Worm (Caenorhabditis elegans) whole organism, late embryonic: ENCODE measurements around the gene klp-13.

Source experiments
- C08G9.2 ChIP-seq: sonication (generic microtip); optimal IDR thresholded peaks from 2 replicates; lab custom pipeline; 2016; ENCODE audit warnings: mild to moderate bottlenecking, missing genetic modification characterization, moderate library complexity, missing compliant biosample characterization
- K02D7.2 ChIP-seq: sonication (generic microtip); optimal IDR thresholded peaks from 2 replicates; lab custom pipeline; 2017; ENCODE audit warnings: mild to moderate bottlenecking, missing genetic modification characterization, missing compliant biosample characterization
- ama-1 ChIP-seq: fragments of 150-350 bp; optimal IDR thresholded peaks from 2 replicates; lab custom pipeline; 2014
- ceh-14 ChIP-seq: sonication (generic microtip); optimal IDR thresholded peaks from 2 replicates; lab custom pipeline; 2016; ENCODE audit warnings: missing genotype, missing genetic modification characterization, missing compliant biosample characterization
- ceh-18 ChIP-seq: sonication (generic microtip); optimal IDR thresholded peaks from 2 replicates; lab custom pipeline; 2016; ENCODE audit warnings: missing genetic modification characterization, missing compliant biosample characterization
- ceh-2 ChIP-seq: sonication (generic microtip); optimal IDR thresholded peaks from 2 replicates; lab custom pipeline; 2016; ENCODE audit warnings: missing genotype, missing genetic modification characterization, missing compliant biosample characterization
- ceh-31 ChIP-seq: sonication (generic microtip); optimal IDR thresholded peaks from 2 replicates; lab custom pipeline; 2016; ENCODE audit warnings: missing genetic modification characterization, missing compliant biosample characterization
- ceh-34 ChIP-seq: sonication (generic microtip); optimal IDR thresholded peaks from 2 replicates; lab custom pipeline; 2016; ENCODE audit warnings: mild to moderate bottlenecking, missing genetic modification characterization, missing compliant biosample characterization
- dmd-4 ChIP-seq: sonication (generic microtip); optimal IDR thresholded peaks from 2 replicates; lab custom pipeline; 2016; ENCODE audit warnings: borderline replicate concordance, missing genetic modification characterization, missing compliant biosample characterization
- elt-2 ChIP-seq: sonication (generic microtip); optimal IDR thresholded peaks from 2 replicates; lab custom pipeline; 2016; ENCODE audit warnings: missing genetic modification reagents, missing genetic modification characterization, missing compliant biosample characterization
- elt-4 ChIP-seq: sonication (generic microtip); optimal IDR thresholded peaks from 2 replicates; lab custom pipeline; 2016; ENCODE audit warnings: missing genetic modification characterization, missing compliant biosample characterization
- fkh-10 ChIP-seq: fragments of 150-350 bp; optimal IDR thresholded peaks from 2 replicates; lab custom pipeline; 2014; ENCODE audit warnings: missing biosample characterization, missing genetic modification reagents, missing genetic modification characterization
- fkh-6 ChIP-seq: sonication (generic microtip); optimal IDR thresholded peaks from 2 replicates; lab custom pipeline; 2016; ENCODE audit warnings: missing genetic modification characterization, missing compliant biosample characterization
- hlh-30 ChIP-seq: sonication (generic microtip); optimal IDR thresholded peaks from 2 replicates; lab custom pipeline; 2017; ENCODE audit warnings: antibody characterized with exemption, missing genetic modification characterization, missing compliant biosample characterization; ENCODE audit not compliant: insufficient read depth
- hlh-6 ChIP-seq: sonication (generic microtip); optimal IDR thresholded peaks from 2 replicates; lab custom pipeline; 2016; ENCODE audit warnings: missing genotype, missing genetic modification characterization, missing compliant biosample characterization
- hlh-8 ChIP-seq: sonication (generic microtip); optimal IDR thresholded peaks from 2 replicates; lab custom pipeline; 2016; ENCODE audit warnings: missing genotype, missing genetic modification characterization, missing compliant biosample characterization
- lim-6 ChIP-seq: sonication (generic microtip); optimal IDR thresholded peaks from 2 replicates; lab custom pipeline; 2016; ENCODE audit warnings: missing genetic modification characterization, missing compliant biosample characterization
- madf-2 ChIP-seq: sonication (generic microtip); optimal IDR thresholded peaks from 2 replicates; lab custom pipeline; 2017; ENCODE audit warnings: missing genetic modification characterization, missing compliant biosample characterization
- nfya-1 ChIP-seq: sonication (generic microtip); optimal IDR thresholded peaks from 2 replicates; lab custom pipeline; 2017; ENCODE audit warnings: missing genetic modification characterization, mild to moderate bottlenecking, missing compliant biosample characterization, antibody characterized with exemption, moderate library complexity
- npax-4 ChIP-seq: sonication (generic microtip); optimal IDR thresholded peaks from 2 replicates; lab custom pipeline; 2016; ENCODE audit warnings: missing genetic modification characterization, missing compliant biosample characterization
- ref-2 ChIP-seq: sonication (generic microtip); optimal IDR thresholded peaks from 2 replicates; lab custom pipeline; 2016; ENCODE audit warnings: missing genetic modification characterization, missing compliant biosample characterization
- rnt-1 ChIP-seq: sonication (generic microtip); optimal IDR thresholded peaks from 2 replicates; lab custom pipeline; 2016; ENCODE audit warnings: missing genetic modification characterization, missing compliant biosample characterization
- sdc-2 ChIP-seq: sonication (generic microtip); optimal IDR thresholded peaks from 2 replicates; lab custom pipeline; 2016; ENCODE audit warnings: missing genotype, missing genetic modification characterization, missing compliant biosample characterization
- sox-2 ChIP-seq: fragments of 200-800 bp; sonication (Bioruptor generic); IDR thresholded peaks from 2 replicates; pipeline ENCODE4 v1.3.6; 2022; ENCODE audit warnings: missing genetic modification reagents, missing genetic modification characterization, missing compliant biosample characterization
- syd-9 ChIP-seq: sonication (generic microtip); optimal IDR thresholded peaks from 2 replicates; lab custom pipeline; 2016; ENCODE audit warnings: mild to moderate bottlenecking, missing genetic modification characterization, moderate library complexity, missing compliant biosample characterization
- tbx-2 ChIP-seq: sonication (generic microtip); optimal IDR thresholded peaks from 2 replicates; lab custom pipeline; 2016; ENCODE audit warnings: missing genetic modification characterization, missing compliant biosample characterization
- tbx-7 ChIP-seq: sonication (generic microtip); optimal IDR thresholded peaks from 2 replicates; lab custom pipeline; 2016; ENCODE audit warnings: missing genotype, missing genetic modification characterization, missing compliant biosample characterization
- ttx-3 ChIP-seq: sonication (generic microtip); optimal IDR thresholded peaks from 2 replicates; lab custom pipeline; 2016; ENCODE audit warnings: missing genetic modification reagents, missing genetic modification characterization, missing compliant biosample characterization
- unc-3 ChIP-seq, 2 experiments: fragments of 200-800 bp in 1 of 2; sonication (Bioruptor generic) in 1 of 2; sonication (generic microtip) in 1 of 2; conservative IDR thresholded peaks in 1 of 2; optimal IDR thresholded peaks in 1 of 2; 2 replicates each; pipeline versions ENCODE4 v1.3.6 to Lab custom; 2016 to 2022; ENCODE audit warnings: missing compliant biosample characterization in 2 of 2, missing genetic modification characterization in 2 of 2, missing genetic modification reagents in 1 of 2
- unc-42 ChIP-seq: sonication (generic microtip); optimal IDR thresholded peaks from 2 replicates; lab custom pipeline; 2016; ENCODE audit warnings: missing genotype, missing genetic modification characterization, missing compliant biosample characterization
- unc-55 ChIP-seq: sonication (generic microtip); optimal IDR thresholded peaks from 2 replicates; lab custom pipeline; 2017; ENCODE audit warnings: missing biosample characterization, missing genetic modification reagents, missing genetic modification characterization

The klp-13 gene

ce11 chrX:5976206-5976960 is 8.4 kb upstream of the klp-13 start:
- no peak for TF ChIP-seq sox-2 (GFP tag; lab: Robert Waterston, UW)
- TF ChIP-seq fkh-10 (GFP tag; lab: Kevin White, UChicago), result no peak
- TF ChIP-seq tbx-2 (tag; lab: Kevin White, UChicago), result peak; percentile 31
- TF ChIP-seq rnt-1 (tag; lab: Kevin White, UChicago), result no peak
- TF ChIP-seq ref-2 (tag; lab: Kevin White, UChicago), result no peak
- no peak for TF ChIP-seq hlh-8 (tag; lab: Kevin White, UChicago)
- TF ChIP-seq ceh-18 (tag; lab: Kevin White, UChicago), result peak; percentile 70
- TF ChIP-seq elt-2 (tag; lab: Kevin White, UChicago), result no peak
- TF ChIP-seq unc-42 (tag; lab: Kevin White, UChicago), result peak; percentile 69
- no peak for TF ChIP-seq unc-3 (GFP tag; conservative IDR thresholded peaks at IDR 0.05; lab: Robert Waterston, UW)
- peak; percentile 66 for TF ChIP-seq unc-3 (tag; optimal IDR thresholded peaks at IDR 0.05; lab: Kevin White, UChicago)
- peak; percentile 6 for TF ChIP-seq ceh-34 (tag; lab: Kevin White, UChicago)
- TF ChIP-seq unc-55 (GFP tag; lab: Kevin White, UChicago), result peak; percentile 54
- peak; percentile 26 for TF ChIP-seq ceh-14 (tag; lab: Kevin White, UChicago)
- peak; percentile 88 for TF ChIP-seq nfya-1
- peak; percentile 5 for TF ChIP-seq sdc-2 (tag; lab: Kevin White, UChicago)
- TF ChIP-seq ceh-31 (tag; lab: Kevin White, UChicago), result peak; percentile 53

- TF ChIP-seq lim-6 (tag; lab: Kevin White, UChicago) (no peak), madf-2 (tag; lab: Kevin White, UChicago) (no peak), ttx-3 (no peak), dmd-4 (tag; lab: Kevin White, UChicago) (no peak), tbx-7 (tag; lab: Kevin White, UChicago) (no peak), elt-4 (no peak), C08G9.2 (tag; lab: Kevin White, UChicago) (no peak), syd-9 (tag; lab: Kevin White, UChicago) (no peak), fkh-6 (no peak)
These were observed 7.0 kb upstream of the klp-13 start, which contains the start of gene kin-2 for ce11 chrX:5977754-5978153. Gene kin-2, minus strand, starts transcription at chrX:5977854.

- no peak for TF ChIP-seq ama-1 (lab: Kevin White, UChicago)
- TF ChIP-seq unc-42 (tag; lab: Kevin White, UChicago), result peak; percentile 31
These were observed 3.1 kb upstream of the klp-13 start for ce11 chrX:5981698-5982097.

- TF ChIP-seq ref-2 (tag; lab: Kevin White, UChicago), result no peak
- TF ChIP-seq hlh-8 (tag; lab: Kevin White, UChicago), result no peak
- peak; percentile 92 for TF ChIP-seq unc-42 (tag; lab: Kevin White, UChicago)
- TF ChIP-seq, all 69 proteins: peak for 1
These were observed 2.0 kb upstream of the klp-13 start for ce11 chrX:5982799-5983198.

- TF ChIP-seq ceh-34 (tag; lab: Kevin White, UChicago) (no peak), unc-42 (tag; lab: Kevin White, UChicago) (peak; percentile 71)
These were observed 1.5 kb upstream of the klp-13 start for ce11 chrX:5983267-5983666.

- TF ChIP-seq ceh-18 (tag; lab: Kevin White, UChicago), result no peak
- no peak for TF ChIP-seq hlh-6 (tag; lab: Kevin White, UChicago)
- TF ChIP-seq hlh-30 (tag; lab: Kevin White, UChicago), result no peak
- no peak for TF ChIP-seq K02D7.2 (tag; lab: Kevin White, UChicago)
- TF ChIP-seq ceh-2 (tag; lab: Kevin White, UChicago), result no peak
- TF ChIP-seq tbx-2 (tag; lab: Kevin White, UChicago), result no peak
- peak; percentile 72 for TF ChIP-seq elt-2 (tag; lab: Kevin White, UChicago)
- no peak for TF ChIP-seq npax-4 (tag; lab: Kevin White, UChicago)
These were observed 931 bp downstream of the klp-13 start for ce11 chrX:5985720-5986119.
